Fruit fly (Drosophila melanogaster) whole organism, wandering third instar larva: ENCODE data around the gene CG6277.
A peak's percentile ranks its signal among the peaks of the same experiment; 100 is the strongest.

Experiments
- Abd-B ChIP-seq: fragments of >200 bp; optimal IDR thresholded peaks from 2 replicates; lab custom pipeline; 2017; ENCODE audit warnings: missing biosample characterization, missing genetic modification characterization
- CG32264 ChIP-seq: fragments of 200-800 bp; sonication (Bioruptor generic); optimal IDR thresholded peaks from 2 replicates; lab custom pipeline; 2016; ENCODE audit warnings: missing biosample characterization, missing genetic modification characterization
- CG9705 ChIP-seq: fragments of 200-800 bp; sonication (Bioruptor generic); optimal IDR thresholded peaks from 2 replicates; lab custom pipeline; 2018; ENCODE audit warnings: missing biosample characterization, mild to moderate bottlenecking, missing genetic modification characterization
- CrebA ChIP-seq: fragments of 200-800 bp; sonication (Bioruptor generic); optimal IDR thresholded peaks from 2 replicates; lab custom pipeline; 2016; ENCODE audit warnings: missing biosample characterization, mild to moderate bottlenecking, missing genetic modification characterization, borderline replicate concordance
- Dfd ChIP-seq: fragments of >200 bp; optimal IDR thresholded peaks from 2 replicates; lab custom pipeline; 2017; ENCODE audit warnings: missing biosample characterization, missing genetic modification characterization
- Dif ChIP-seq: fragments of 200-275, 200-300 bp; sonication (Bioruptor generic); optimal IDR thresholded peaks from 2 replicates; lab custom pipeline; 2018; ENCODE audit warnings: missing biosample characterization, missing genetic modification characterization; ENCODE audit not compliant: partially characterized antibody
- GATAd ChIP-seq: sonication (Bioruptor generic); optimal IDR thresholded peaks from 2 replicates; lab custom pipeline; 2016; ENCODE audit warnings: missing biosample characterization, missing genetic modification characterization
- HLH106 ChIP-seq: fragments of 200-800 bp; optimal IDR thresholded peaks from 3 replicates; lab custom pipeline; 2019; ENCODE audit warnings: missing biosample characterization, mild to moderate bottlenecking, missing genetic modification characterization, moderate library complexity
- Hnf4 ChIP-seq: fragments of 200-800 bp; sonication (Bioruptor generic); optimal IDR thresholded peaks from 2 replicates; lab custom pipeline; 2016; ENCODE audit warnings: missing biosample characterization, mild to moderate bottlenecking, missing genetic modification characterization
- Hr78 ChIP-seq: fragments of >200 bp; optimal IDR thresholded peaks from 2 replicates; lab custom pipeline; 2017; ENCODE audit warnings: missing biosample characterization, missing genetic modification characterization
- Hr83 ChIP-seq: fragments of 200-300 bp; sonication (Bioruptor generic); optimal IDR thresholded peaks from 2 replicates; lab custom pipeline; 2016; ENCODE audit warnings: missing biosample characterization, mild to moderate bottlenecking, missing genetic modification characterization, moderate library complexity; ENCODE audit not compliant: poor library complexity, severe bottlenecking
- Jra ChIP-seq: sonication (Bioruptor generic); optimal IDR thresholded peaks from 2 replicates; lab custom pipeline; 2016; ENCODE audit warnings: missing biosample characterization, missing genetic modification characterization
- Mio ChIP-seq: sonication (Bioruptor generic); optimal IDR thresholded peaks from 2 replicates; lab custom pipeline; 2016; ENCODE audit warnings: missing biosample characterization, missing genetic modification characterization
- Myc ChIP-seq: fragments of >200 bp; optimal IDR thresholded peaks from 2 replicates; lab custom pipeline; 2017
- N ChIP-seq: fragments of >200 bp; optimal IDR thresholded peaks from 2 replicates; lab custom pipeline; 2018; ENCODE audit warnings: missing biosample characterization, missing external identifiers, missing genetic modification characterization
- OdsH ChIP-seq: fragments of 200-800 bp; sonication (Bioruptor generic); optimal IDR thresholded peaks from 2 replicates; lab custom pipeline; 2016; ENCODE audit warnings: missing biosample characterization, mild to moderate bottlenecking, missing genetic modification characterization
- Rel ChIP-seq, 2 experiments: fragments of 200-800 bp; sonication (Bioruptor generic) in 1 of 2; optimal IDR thresholded peaks; 2 replicates in 1 of 2; 3 replicates in 1 of 2; lab custom pipeline; 2016 to 2019; ENCODE audit warnings: mild to moderate bottlenecking in 2 of 2, missing biosample characterization in 2 of 2, missing genetic modification characterization in 2 of 2, moderate library complexity in 1 of 2
- Sp1 ChIP-seq: fragments of 200-800 bp; sonication (Bioruptor generic); optimal IDR thresholded peaks from 3 replicates; lab custom pipeline; 2019; ENCODE audit warnings: missing biosample characterization, mild to moderate bottlenecking, missing genetic modification characterization, moderate library complexity
- Vsx2 ChIP-seq: fragments of 200-300, 225-300 bp; sonication (Bioruptor generic); optimal IDR thresholded peaks from 2 replicates; lab custom pipeline; 2018; ENCODE audit warnings: missing biosample characterization, missing genetic modification characterization; ENCODE audit not compliant: partially characterized antibody
- br ChIP-seq: fragments of 200-800 bp; sonication (Bioruptor generic); optimal IDR thresholded peaks from 2 replicates; lab custom pipeline; 2016; ENCODE audit warnings: missing biosample characterization, missing genetic modification characterization
- brk ChIP-seq: fragments of 200-800 bp; sonication (Bioruptor generic); optimal IDR thresholded peaks from 2 replicates; lab custom pipeline; 2016; ENCODE audit warnings: missing biosample characterization, mild to moderate bottlenecking, missing genetic modification characterization
- dl ChIP-seq, 2 experiments: fragments of 175-275, 200-275 bp in 1 of 2; fragments of 200-275 bp in 1 of 2; sonication (Bioruptor generic); optimal IDR thresholded peaks; lab custom pipeline; 2018; ENCODE audit warnings: mild to moderate bottlenecking in 2 of 2, missing biosample characterization in 2 of 2, missing genetic modification characterization in 2 of 2, moderate library complexity in 2 of 2; ENCODE audit not compliant: partially characterized antibody in 2 of 2, insufficient read depth in 1 of 2
- dmrt93B ChIP-seq: fragments of 200-800 bp; sonication (Bioruptor generic); optimal IDR thresholded peaks from 2 replicates; lab custom pipeline; 2018; ENCODE audit warnings: missing biosample characterization, mild to moderate bottlenecking, missing genetic modification characterization
- dsf ChIP-seq: sonication (Bioruptor generic); optimal IDR thresholded peaks from 2 replicates; lab custom pipeline; 2016; ENCODE audit warnings: missing biosample characterization, missing genetic modification characterization, borderline replicate concordance
- ey ChIP-seq: fragments of 200-800 bp; sonication (Bioruptor generic); optimal IDR thresholded peaks from 2 replicates; lab custom pipeline; 2016; ENCODE audit warnings: missing biosample characterization, missing genetic modification characterization
- foxo ChIP-seq, 2 experiments: fragments of 200-800 bp; sonication (Bioruptor generic); optimal IDR thresholded peaks; 2 replicates in 1 of 2; 3 replicates in 1 of 2; lab custom pipeline; 2016 to 2017; ENCODE audit warnings: missing biosample characterization in 2 of 2, missing genetic modification characterization in 2 of 2
- fru ChIP-seq: fragments of 200-800 bp; sonication (Bioruptor generic); optimal IDR thresholded peaks from 3 replicates; lab custom pipeline; 2016; ENCODE audit warnings: missing biosample characterization, mild to moderate bottlenecking, missing genetic modification characterization
- h ChIP-seq: fragments of 200-800 bp; sonication (Bioruptor generic); optimal IDR thresholded peaks from 3 replicates; lab custom pipeline; 2016; ENCODE audit warnings: missing biosample characterization, mild to moderate bottlenecking, missing genetic modification characterization
- jim ChIP-seq: fragments of 175-275, 200-325 bp; sonication (Bioruptor generic); optimal IDR thresholded peaks from 2 replicates; lab custom pipeline; 2016; ENCODE audit warnings: missing biosample characterization, mild to moderate bottlenecking, missing genetic modification characterization
- lola ChIP-seq: fragments of >200 bp; optimal IDR thresholded peaks from 2 replicates; lab custom pipeline; 2017; ENCODE audit warnings: missing biosample characterization, missing genetic modification characterization
- pan ChIP-seq: fragments of >200 bp; optimal IDR thresholded peaks from 2 replicates; lab custom pipeline; 2017
- psq ChIP-seq: fragments of 200-800 bp; sonication (Bioruptor generic); optimal IDR thresholded peaks from 3 replicates; lab custom pipeline; 2017; ENCODE audit warnings: missing biosample characterization, mild to moderate bottlenecking, missing genetic modification characterization, moderate library complexity
- rgr ChIP-seq: fragments of 200-800 bp; sonication (Bioruptor generic); optimal IDR thresholded peaks from 3 replicates; lab custom pipeline; 2016; ENCODE audit warnings: missing biosample characterization, mild to moderate bottlenecking, missing genetic modification characterization
- sage ChIP-seq: fragments of 200-800 bp; sonication (Bioruptor generic); optimal IDR thresholded peaks from 2 replicates; lab custom pipeline; 2016; ENCODE audit warnings: missing biosample characterization, mild to moderate bottlenecking, missing genetic modification characterization
- sv ChIP-seq: fragments of 200-800 bp; sonication (Bioruptor generic); optimal IDR thresholded peaks from 3 replicates; lab custom pipeline; 2016; ENCODE audit warnings: missing biosample characterization, missing genetic modification characterization
- tai ChIP-seq: sonication (Bioruptor generic); optimal IDR thresholded peaks from 2 replicates; lab custom pipeline; 2016; ENCODE audit warnings: missing biosample characterization, missing genetic modification characterization
- usp ChIP-seq: fragments of >200 bp; optimal IDR thresholded peaks from 2 replicates; lab custom pipeline; 2017; ENCODE audit warnings: missing biosample characterization, missing genetic modification characterization
- woc ChIP-seq: sonication (Bioruptor generic); optimal IDR thresholded peaks from 2 replicates; lab custom pipeline; 2016; ENCODE audit warnings: missing biosample characterization, mild to moderate bottlenecking, missing genetic modification characterization

CG6277 gene

dm6 chr3R:26996642-26997041, 26.4 kb downstream of the CG6277 start, which contains the start of gene RYa-R:
Gene RYa-R (plus strand): TSS chr3R:26996980.
- TF ChIP-seq CG9705 (GFP tag; lab: Kevin White, UChicago) (no peak), sage (GFP tag; lab: Kevin White, UChicago) (no peak)

- TF ChIP-seq lola (GFP tag; lab: Kevin White, UChicago): no peak
- TF ChIP-seq CG32264 (GFP tag; lab: Kevin White, UChicago): no peak
- TF ChIP-seq Hr83: no peak
- no peak for TF ChIP-seq sage (GFP tag; lab: Kevin White, UChicago)
- TF ChIP-seq br (GFP tag; lab: Kevin White, UChicago): no peak
- TF ChIP-seq foxo (GFP tag; optimal IDR thresholded peaks at IDR 0.05; lab: Kevin White, UChicago): no peak
- TF ChIP-seq woc: no peak
- TF ChIP-seq ey (GFP tag; lab: Kevin White, UChicago): no peak
- TF ChIP-seq Hnf4 (GFP tag; lab: Kevin White, UChicago): no peak
Observed at dm6 chr3R:26994532-26994931, 28.5 kb downstream of the CG6277 start, which contains the start of gene TwdlC. Gene TwdlC (plus strand): TSS chr3R:26994832.

- TF ChIP-seq dsf (GFP tag; lab: Kevin White, UChicago): no peak
- TF ChIP-seq rgr (GFP tag; lab: Kevin White, UChicago): peak; percentile 78
- TF ChIP-seq brk: peak; percentile 55
- peak; percentile 33 for TF ChIP-seq psq (GFP tag; lab: Kevin White, UChicago)
- TF ChIP-seq HLH106 (tag; lab: Kevin White, UChicago): peak; percentile 82
- peak; percentile 33 for TF ChIP-seq dmrt93B (GFP tag; lab: Kevin White, UChicago)
- no peak for TF ChIP-seq Hr78 (GFP tag; lab: Kevin White, UChicago)
- peak; percentile 54 for TF ChIP-seq CrebA (GFP tag; lab: Kevin White, UChicago)
- peak; percentile 40 for TF ChIP-seq CG32264 (GFP tag; lab: Kevin White, UChicago)
- peak; percentile 82 for TF ChIP-seq woc
- no peak for TF ChIP-seq Rel (GFP tag; optimal IDR thresholded peaks at IDR 0.05; lab: Kevin White, UChicago)
- TF ChIP-seq Rel (tag; optimal IDR thresholded peaks at IDR 0.05; lab: Kevin White, UChicago): peak; percentile 35
- peak; percentile 85 for TF ChIP-seq fru (GFP tag; lab: Kevin White, UChicago)
- TF ChIP-seq br (GFP tag; lab: Kevin White, UChicago): peak; percentile 56
- peak in 1 of 2 experiments; percentile 83 for TF ChIP-seq foxo (GFP tag; optimal IDR thresholded peaks at IDR 0.05; lab: Kevin White, UChicago)
- TF ChIP-seq Jra (GFP tag; lab: Kevin White, UChicago): peak; percentile 24
- no peak for TF ChIP-seq Dfd
- peak; percentile 76 for TF ChIP-seq OdsH
- no peak for TF ChIP-seq lola (GFP tag; lab: Kevin White, UChicago)
- no peak for TF ChIP-seq Mio
- no peak for TF ChIP-seq Abd-B (GFP tag; lab: Kevin White, UChicago)
- TF ChIP-seq jim (GFP tag; lab: Kevin White, UChicago): no peak
- peak; percentile 59 for TF ChIP-seq sage (GFP tag; lab: Kevin White, UChicago)
- TF ChIP-seq pan (lab: Kevin White, UChicago): peak; percentile 64
- TF ChIP-seq h: peak; percentile 89
- TF ChIP-seq Dif (GFP tag; lab: Kevin White, UChicago): no peak
- TF ChIP-seq Hr83: no peak
- no peak for TF ChIP-seq dl (GFP tag; optimal IDR thresholded peaks at IDR 0.05; lab: Kevin White, UChicago; ENCODE audit: insufficient read depth in 1 of 2, partially characterized antibody in 2 of 2)
- TF ChIP-seq GATAd (GFP tag; lab: Kevin White, UChicago): no peak
- TF ChIP-seq Myc (lab: Kevin White, UChicago): no peak
- no peak for TF ChIP-seq Vsx2 (GFP tag; lab: Kevin White, UChicago)
- no peak for TF ChIP-seq sv
- peak; percentile 77 for TF ChIP-seq Sp1 (GFP tag; lab: Kevin White, UChicago)
- peak; percentile 67 for TF ChIP-seq Hnf4 (GFP tag; lab: Kevin White, UChicago)
- peak; percentile 68 for TF ChIP-seq ey (GFP tag; lab: Kevin White, UChicago)
- peak; percentile 51 for TF ChIP-seq CG9705 (GFP tag; lab: Kevin White, UChicago)
- peak; percentile 32 for TF ChIP-seq tai (GFP tag; lab: Kevin White, UChicago)
- TF ChIP-seq usp (GFP tag; lab: Kevin White, UChicago): no peak
- TF ChIP-seq N (GFP tag; lab: Kevin White, UChicago): no peak
Observed at dm6 chr3R:26989802-26990509, 33.1 kb downstream of the CG6277 start, which contains the start of gene CG31076. Gene CG31076 (minus strand): TSS chr3R:26989852.
